Fruit fly (Drosophila melanogaster) Kc167 (cell line): Measurements from ENCODE around the gene r.

Source experiments
- Myc ChIP-seq: fragments of >200 bp; optimal IDR thresholded peaks from 2 replicates; lab custom pipeline; 2017; ENCODE audit warnings: missing external identifiers
- Sin3A ChIP-seq: fragments of >200 bp; optimal IDR thresholded peaks from 2 replicates; lab custom pipeline; 2018; ENCODE audit warnings: missing external identifiers
- h ChIP-seq: fragments of >200 bp; optimal IDR thresholded peaks from 3 replicates; lab custom pipeline; 2018; ENCODE audit warnings: missing external identifiers
- insv ChIP-seq: fragments of >200 bp; optimal IDR thresholded peaks from 3 replicates; lab custom pipeline; 2018; ENCODE audit warnings: missing external identifiers
- psq ChIP-seq: fragments of >200 bp; optimal IDR thresholded peaks from 2 replicates; lab custom pipeline; 2017; ENCODE audit warnings: missing external identifiers
- ttk ChIP-seq: sonication (Bioruptor generic); optimal IDR thresholded peaks from 2 replicates; lab custom pipeline; 2017; ENCODE audit warnings: missing external identifiers

The r gene

dm6 chrX:16694477-16694876 is 39.3 kb downstream of the r start:
- TF ChIP-seq Sin3A (lab: Kevin White, UChicago) (no peak), psq (no peak), ttk (lab: Kevin White, UChicago) (no peak), insv (lab: Kevin White, UChicago) (no peak), Myc (lab: Kevin White, UChicago) (no peak), h (lab: Kevin White, UChicago) (no peak)

DNA sequence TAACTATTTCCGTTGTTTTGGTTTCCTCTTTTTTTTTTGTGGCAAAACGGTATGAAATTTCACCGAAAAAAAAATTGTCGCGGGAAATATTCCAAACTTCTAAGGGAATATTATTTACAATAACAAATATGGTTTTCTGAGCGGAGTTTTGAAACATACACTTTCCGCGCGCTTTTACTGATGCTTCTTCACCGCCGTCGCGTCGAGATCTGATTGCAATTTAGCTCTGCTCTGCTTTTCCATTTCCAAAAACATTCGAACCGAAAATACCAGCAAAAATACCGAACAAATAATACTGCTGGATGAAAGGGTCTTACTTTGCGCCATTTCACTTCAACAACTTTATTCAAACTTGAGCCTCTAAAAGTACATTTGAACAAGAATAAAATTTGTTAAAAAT is 39.8 kb downstream of the r start, which contains the start of gene Septin4:
Gene Septin4, minus strand, starts transcription at position 215 of the 400 bp plus-strand sequence.
- no peak for TF ChIP-seq insv (lab: Kevin White, UChicago)
- no peak for TF ChIP-seq Sin3A (lab: Kevin White, UChicago)
- no peak for TF ChIP-seq h (lab: Kevin White, UChicago)
- no peak for TF ChIP-seq psq
- no peak for TF ChIP-seq ttk (lab: Kevin White, UChicago)
- TF ChIP-seq Myc (lab: Kevin White, UChicago): no peak

dm6 chrX:16695658-16696181 is 40.6 kb downstream of the r start, which contains the start of gene CG4678:
CG4678 (plus strand) TSS chrX:16696131.
- no peak for TF ChIP-seq h (lab: Kevin White, UChicago)
- no peak for TF ChIP-seq ttk (lab: Kevin White, UChicago)
- TF ChIP-seq psq: no peak
- TF ChIP-seq Myc (lab: Kevin White, UChicago): no peak
- TF ChIP-seq Sin3A (lab: Kevin White, UChicago): no peak
- TF ChIP-seq insv (lab: Kevin White, UChicago): no peak

DNA sequence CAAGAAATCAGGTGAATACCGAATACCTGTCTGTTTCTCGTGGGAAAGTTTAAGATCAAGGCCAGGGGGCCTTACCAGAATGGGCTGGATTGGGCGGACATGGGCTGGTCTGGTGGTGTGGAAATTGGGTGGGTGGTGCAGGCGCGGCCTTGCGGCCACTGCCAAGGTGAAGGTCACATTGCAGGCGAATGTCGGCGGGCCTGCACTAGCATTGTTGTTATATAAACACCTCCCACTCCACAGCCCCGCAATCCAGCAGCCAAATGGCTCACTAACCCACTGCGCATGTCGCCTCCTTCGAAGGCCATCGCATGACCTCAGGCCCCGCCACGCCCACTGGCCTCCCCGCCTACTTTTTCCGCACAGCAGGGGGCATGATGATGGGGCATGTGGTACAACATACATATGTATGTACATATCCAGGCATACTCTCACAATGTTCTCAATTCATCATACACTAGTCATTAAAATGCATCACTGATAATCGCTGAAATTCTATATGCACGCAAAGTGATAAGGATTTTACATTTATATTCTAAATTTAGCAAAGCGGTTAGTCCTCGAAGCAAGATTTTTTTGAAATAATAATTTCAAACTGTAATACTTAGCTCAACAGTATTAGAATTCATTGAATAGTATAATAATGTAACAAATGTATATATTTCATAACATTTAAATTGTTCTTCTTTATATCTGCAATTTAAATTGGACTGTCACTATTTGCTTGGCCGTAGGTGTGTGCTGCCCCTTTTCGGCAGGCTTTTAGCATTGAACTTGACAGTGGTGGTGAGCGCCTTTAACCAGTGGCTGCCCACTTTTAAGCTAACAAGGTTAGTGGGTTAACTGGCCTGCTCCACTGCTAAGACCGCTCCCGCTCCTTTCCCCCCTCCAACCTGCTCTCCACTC is 41.7 kb downstream of the r start:
- TF ChIP-seq Sin3A (lab: Kevin White, UChicago): no peak
- no peak for TF ChIP-seq ttk (lab: Kevin White, UChicago)
- TF ChIP-seq h (lab: Kevin White, UChicago): no peak
- TF ChIP-seq insv (lab: Kevin White, UChicago): no peak
- no peak for TF ChIP-seq Myc (lab: Kevin White, UChicago)
- no peak for TF ChIP-seq psq

dm6 chrX:16697882-16698571 is 42.9 kb downstream of the r start:
- no peak for TF ChIP-seq Myc (lab: Kevin White, UChicago)
- TF ChIP-seq insv (lab: Kevin White, UChicago): no peak
- TF ChIP-seq psq: no peak
- TF ChIP-seq ttk (lab: Kevin White, UChicago): no peak
- TF ChIP-seq Sin3A (lab: Kevin White, UChicago): no peak
- no peak for TF ChIP-seq h (lab: Kevin White, UChicago)

- TF ChIP-seq insv (lab: Kevin White, UChicago) (no peak), ttk (lab: Kevin White, UChicago) (no peak), Sin3A (lab: Kevin White, UChicago) (no peak), h (lab: Kevin White, UChicago) (no peak), Myc (lab: Kevin White, UChicago) (no peak), psq (no peak)
Measured at dm6 chrX:16700070-16700469, 44.9 kb downstream of the r start, which contains the start of gene CG9676. CG9676 (minus strand) TSS chrX:16700170.

DNA sequence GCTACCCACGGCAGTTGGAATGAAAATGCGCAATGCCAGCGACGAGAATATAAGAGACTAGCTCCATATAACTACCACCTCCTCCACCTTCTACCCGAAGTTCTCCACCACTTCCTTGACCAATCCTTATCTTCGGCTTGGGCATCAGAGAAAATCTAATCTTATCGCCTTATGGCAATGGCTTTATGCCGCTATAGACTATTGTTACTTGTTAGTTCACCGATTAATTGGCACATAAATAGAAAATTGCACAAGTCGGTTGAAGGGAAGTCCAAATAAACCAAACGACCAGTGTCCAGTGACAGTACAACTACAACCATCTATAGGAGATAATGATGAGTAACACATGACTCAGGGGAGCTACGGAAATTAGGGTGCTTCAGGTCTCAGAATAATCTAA is 46.8 kb downstream of the r start, which contains the start of gene sphe:
Gene sphe, minus strand, starts transcription at position 32 of the 400 bp plus-strand sequence.
- TF ChIP-seq insv (lab: Kevin White, UChicago) (no peak), Myc (lab: Kevin White, UChicago) (no peak), Sin3A (lab: Kevin White, UChicago) (no peak), ttk (lab: Kevin White, UChicago) (no peak), psq (no peak), h (lab: Kevin White, UChicago) (no peak)

- TF ChIP-seq insv (lab: Kevin White, UChicago) (no peak), Sin3A (lab: Kevin White, UChicago) (no peak), ttk (lab: Kevin White, UChicago) (no peak), psq (no peak), h (lab: Kevin White, UChicago) (no peak), Myc (lab: Kevin White, UChicago) (no peak)
Measured at dm6 chrX:16703747-16704146, 48.6 kb downstream of the r start, which contains the start of the genes CG9673 and CG4653. CG9673 (minus strand) TSS chrX:16703884. CG4653 (plus strand) TSS chrX:16704081.

DNA sequence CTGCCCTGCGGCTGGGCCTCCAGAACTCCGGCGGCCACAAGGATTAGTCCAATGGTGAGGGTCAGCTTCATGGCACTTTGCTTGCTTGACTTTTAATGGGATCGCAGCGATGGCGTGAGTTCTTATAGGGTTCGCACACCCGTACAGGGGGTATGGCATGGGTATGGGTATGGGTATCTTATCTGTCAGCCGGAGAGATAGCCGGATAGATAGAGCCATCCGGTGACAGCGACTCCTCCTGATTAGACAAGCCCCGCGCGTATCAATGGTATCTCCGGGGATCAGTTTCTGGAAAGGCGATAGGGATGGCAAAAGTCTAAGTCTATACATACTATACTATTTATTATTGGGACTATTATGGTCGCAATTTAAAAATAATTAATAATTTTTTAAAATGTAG is 51.6 kb downstream of the r start, which contains the start of gene CG9672:
Gene CG9672, minus strand, starts transcription at position 101 of the 400 bp plus-strand sequence.
- TF ChIP-seq Sin3A (lab: Kevin White, UChicago) (no peak), h (lab: Kevin White, UChicago) (no peak), Myc (lab: Kevin White, UChicago) (no peak), psq (no peak), ttk (lab: Kevin White, UChicago) (no peak), insv (lab: Kevin White, UChicago) (no peak)

DNA sequence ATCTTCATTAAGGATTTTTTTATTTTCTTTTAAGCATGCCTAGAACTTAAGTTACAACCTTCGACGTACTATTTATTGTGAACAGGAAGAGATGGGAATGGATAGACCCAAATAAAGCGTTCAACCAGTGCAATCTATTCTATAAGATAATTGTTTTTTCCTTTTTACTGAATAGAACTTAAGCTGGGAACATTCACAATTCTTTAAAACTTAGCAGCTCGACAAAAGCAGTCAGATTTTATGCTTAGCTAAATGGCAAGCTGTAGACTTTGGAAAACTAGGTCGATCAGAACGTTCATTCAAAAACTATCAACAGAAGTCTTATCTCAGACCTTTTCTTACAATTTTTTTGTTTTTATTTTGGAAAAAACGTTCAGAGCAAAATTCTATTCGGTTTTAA is 55.8 kb downstream of the r start, which contains the start of gene CG13008:
Gene CG13008, plus strand, starts transcription at position 301 of the 400 bp plus-strand sequence.
- no peak for TF ChIP-seq Myc (lab: Kevin White, UChicago)
- no peak for TF ChIP-seq h (lab: Kevin White, UChicago)
- TF ChIP-seq insv (lab: Kevin White, UChicago): no peak
- TF ChIP-seq psq: no peak
- TF ChIP-seq ttk (lab: Kevin White, UChicago): no peak
- TF ChIP-seq Sin3A (lab: Kevin White, UChicago): no peak
